Worm (Caenorhabditis elegans): ENCODE measurements around the gene par-1.

DNA sequence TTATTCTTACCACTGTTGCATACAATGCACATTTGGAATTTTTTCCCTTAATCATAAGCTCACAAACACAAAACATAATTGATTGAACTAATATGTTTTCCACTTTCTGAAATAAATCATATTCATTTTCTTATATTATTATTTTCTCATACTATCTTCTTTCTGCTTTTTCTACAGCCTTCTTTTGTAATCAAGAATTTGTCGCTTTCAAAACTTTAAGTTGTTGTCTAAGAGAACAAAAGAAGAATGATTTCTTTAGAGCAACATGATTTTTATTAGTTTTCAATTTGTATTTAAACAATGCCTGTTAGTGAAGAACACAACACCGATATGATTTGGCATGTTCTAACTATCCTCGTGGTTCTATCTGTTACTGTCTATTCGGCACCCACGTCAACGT lies 61.2 kb downstream of the par-1 start, which contains the start of gene D1086.7:
- TF ChIP-seq ceh-45 (GFP tag; IDR thresholded peaks at IDR 0.05) (no peak), ttx-3 (tag; optimal IDR thresholded peaks at IDR 0.05) (no peak)
